Worm (Caenorhabditis elegans) whole organism, mixed stage, embryonic: ENCODE measurements around the gene daf-3.

Experiments
- ces-1 ChIP-seq: fragments of 150-350 bp; optimal IDR thresholded peaks from 2 replicates; lab custom pipeline; 2014; ENCODE audit warnings: missing biosample characterization, missing genetic modification reagents, missing genetic modification characterization
- lin-13 ChIP-seq: fragments of 150-350 bp; optimal IDR thresholded peaks from 2 replicates; lab custom pipeline; 2014; ENCODE audit warnings: missing biosample characterization, missing genetic modification characterization
- nhr-12 ChIP-seq: fragments of 150-350 bp; optimal IDR thresholded peaks from 2 replicates; lab custom pipeline; 2014; ENCODE audit warnings: missing biosample characterization, missing genetic modification characterization
- nhr-237 ChIP-seq: fragments of 150-350 bp; optimal IDR thresholded peaks from 2 replicates; lab custom pipeline; 2014; ENCODE audit warnings: missing biosample characterization, missing genetic modification characterization

DNA sequence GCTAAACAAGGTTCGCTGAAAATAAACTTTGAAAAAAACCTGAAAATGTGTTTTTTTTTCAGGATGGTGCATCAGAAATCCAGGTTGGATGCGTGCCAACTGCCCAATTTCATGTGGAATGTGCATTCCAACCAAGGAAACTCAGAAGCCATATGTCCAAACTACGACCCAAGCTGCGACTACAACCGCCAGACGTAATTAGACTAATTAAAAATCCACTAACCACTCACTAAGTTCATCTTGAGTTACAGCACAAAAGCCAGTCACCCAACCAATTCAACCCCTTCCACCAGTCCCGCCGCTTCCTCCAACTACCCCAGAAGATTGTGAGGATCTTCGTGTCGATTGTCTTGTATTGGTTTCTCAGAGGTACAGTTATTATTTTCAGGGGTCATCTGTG is 46.0 kb downstream of the daf-3 start:
- TF ChIP-seq nhr-237 (tag; lab: Kevin White, UChicago) (no peak), ces-1 (no peak), nhr-12 (tag; lab: Kevin White, UChicago) (no peak), lin-13 (tag; lab: Kevin White, UChicago) (no peak)
